Fruit fly (Drosophila melanogaster) whole organism, embryonic: ENCODE results near the gene Mfe2.

Source experiments
- Atf6 ChIP-seq: fragments of 200-800 bp; sonication (Bioruptor generic); IDR thresholded peaks from 2 replicates; pipeline ENCODE4 v1.3.6; 2022; ENCODE audit warnings: missing biosample characterization, missing genetic modification characterization
- B-H2 ChIP-seq: fragments of 200-800 bp; sonication (Bioruptor generic); optimal IDR thresholded peaks from 2 replicates; lab custom pipeline; 2018; ENCODE audit warnings: missing biosample characterization, mild to moderate bottlenecking, missing genetic modification characterization
- Bteb2 ChIP-seq: fragments of 200-800 bp; sonication (Bioruptor generic); optimal IDR thresholded peaks from 2 replicates; lab custom pipeline; 2016; ENCODE audit warnings: missing biosample characterization, missing genetic modification characterization
- CG10267 ChIP-seq: fragments of 200-800 bp; sonication (Bioruptor generic); optimal IDR thresholded peaks from 2 replicates; lab custom pipeline; 2018; ENCODE audit warnings: missing biosample characterization, mild to moderate bottlenecking, missing genetic modification characterization, moderate library complexity
- CG11085 ChIP-seq: fragments of 200-800 bp; sonication (Bioruptor generic); IDR thresholded peaks from 2 replicates; pipeline ENCODE4 v1.3.6; 2022; ENCODE audit warnings: missing biosample characterization, missing genetic modification characterization
- CG12104 ChIP-seq: fragments of 200-800 bp; sonication (Bioruptor generic); optimal IDR thresholded peaks from 3 replicates; lab custom pipeline; 2016; ENCODE audit warnings: missing biosample characterization, missing genetic modification characterization
- CG13287 ChIP-seq: fragments of 200-800 bp; sonication (Bioruptor generic); IDR thresholded peaks from 2 replicates; pipeline ENCODE4 v1.3.6; 2022; ENCODE audit warnings: missing biosample characterization, missing genetic modification characterization; ENCODE audit not compliant: partially characterized antibody
- CG17328 ChIP-seq: fragments of 200-800 bp; sonication (Bioruptor generic); IDR thresholded peaks from 2 replicates; pipeline ENCODE4 v1.3.6; 2022; ENCODE audit warnings: missing biosample characterization, missing genetic modification characterization
- CG18599 ChIP-seq: fragments of 200-800 bp; sonication (Bioruptor generic); optimal IDR thresholded peaks from 3 replicates; lab custom pipeline; 2017; ENCODE audit warnings: missing biosample characterization, missing genetic modification characterization, mild to moderate bottlenecking, moderate library complexity, missing genetic modification reagents
- CG2129 ChIP-seq: fragments of 200-800 bp; sonication (Bioruptor generic); IDR thresholded peaks from 2 replicates; pipeline ENCODE4 v1.3.6; 2022; ENCODE audit warnings: missing biosample characterization, missing genetic modification characterization; ENCODE audit not compliant: partially characterized antibody
- CG2875 ChIP-seq: fragments of 200-800 bp; sonication (Bioruptor generic); optimal IDR thresholded peaks from 2 replicates; lab custom pipeline; 2017; ENCODE audit warnings: missing biosample characterization, mild to moderate bottlenecking, missing genetic modification characterization, missing genetic modification reagents
- CG30431 ChIP-seq: fragments of 200-800 bp; sonication (Bioruptor generic); optimal IDR thresholded peaks from 2 replicates; lab custom pipeline; 2017; ENCODE audit warnings: missing biosample characterization, missing genetic modification characterization
- CG3163 ChIP-seq: fragments of 200-800 bp; sonication (Bioruptor generic); optimal IDR thresholded peaks from 3 replicates; lab custom pipeline; 2016; ENCODE audit warnings: missing biosample characterization, missing genetic modification characterization
- CG33213 ChIP-seq: fragments of 200-800 bp; sonication (Bioruptor generic); optimal IDR thresholded peaks from 3 replicates; lab custom pipeline; 2016; ENCODE audit warnings: missing biosample characterization, missing genetic modification characterization
- CG3726 ChIP-seq: fragments of 200-800 bp; sonication (Bioruptor generic); IDR thresholded peaks from 3 replicates; pipeline ENCODE4, ENCODE4 v1.3.6; 2022; ENCODE audit warnings: missing biosample characterization, missing genetic modification characterization
- CG5180 ChIP-seq: fragments of 200-800 bp; sonication (Bioruptor generic); optimal IDR thresholded peaks from 3 replicates; lab custom pipeline; 2017; ENCODE audit warnings: missing biosample characterization, missing genetic modification characterization, mild to moderate bottlenecking, moderate library complexity, missing genetic modification reagents
- CG6254 ChIP-seq: fragments of 200-800 bp; sonication (Bioruptor generic); optimal IDR thresholded peaks from 3 replicates; lab custom pipeline; 2017; ENCODE audit warnings: mild to moderate bottlenecking, missing biosample characterization, missing genetic modification reagents, missing genetic modification characterization
- CG6654 ChIP-seq: fragments of 200-800 bp; sonication (Bioruptor generic); optimal IDR thresholded peaks from 2 replicates; lab custom pipeline; 2017; ENCODE audit warnings: missing biosample characterization, mild to moderate bottlenecking, missing genetic modification characterization
- CG7357 ChIP-seq: fragments of 200-800 bp; sonication (Bioruptor generic); IDR thresholded peaks from 3 replicates; pipeline ENCODE4 v1.3.6; 2022; ENCODE audit warnings: missing biosample characterization, missing genetic modification characterization
- CG8281 ChIP-seq: fragments of 200-800 bp; sonication (Bioruptor generic); optimal IDR thresholded peaks from 2 replicates; lab custom pipeline; 2018; ENCODE audit warnings: missing biosample characterization, mild to moderate bottlenecking, missing genetic modification characterization, moderate library complexity
- CG8359 ChIP-seq: fragments of 200-800 bp; sonication (Bioruptor generic); optimal IDR thresholded peaks from 2 replicates; lab custom pipeline; 2017; ENCODE audit warnings: missing biosample characterization, mild to moderate bottlenecking, missing genetic modification characterization, borderline replicate concordance
- CG8944 ChIP-seq: fragments of 200-800 bp; sonication (Bioruptor generic); optimal IDR thresholded peaks from 3 replicates; lab custom pipeline; 2016; ENCODE audit warnings: missing biosample characterization, missing genetic modification characterization
- CG9876 ChIP-seq: fragments of 200-800 bp; sonication (Bioruptor generic); optimal IDR thresholded peaks from 2 replicates; lab custom pipeline; 2016; ENCODE audit warnings: missing biosample characterization, missing genetic modification characterization
- Camta ChIP-seq: fragments of 200-800 bp; sonication (Bioruptor generic); optimal IDR thresholded peaks from 2 replicates; lab custom pipeline; 2016; ENCODE audit warnings: missing biosample characterization, missing genetic modification characterization
- CrebB ChIP-seq: fragments of 200-800 bp; sonication (Bioruptor generic); optimal IDR thresholded peaks from 3 replicates; lab custom pipeline; 2018; ENCODE audit warnings: missing biosample characterization, mild to moderate bottlenecking, missing genetic modification characterization
- D19B ChIP-seq: fragments of 200-800 bp; sonication (Bioruptor generic); optimal IDR thresholded peaks from 2 replicates; lab custom pipeline; 2017; ENCODE audit warnings: missing biosample characterization, mild to moderate bottlenecking, missing genetic modification characterization
- Dad ChIP-seq: fragments of 200-800 bp; sonication (Bioruptor generic); optimal IDR thresholded peaks from 3 replicates; lab custom pipeline; 2016; ENCODE audit warnings: missing biosample characterization, missing genetic modification characterization
- Dip2 ChIP-seq: fragments of 200-800 bp; sonication (Bioruptor generic); IDR thresholded peaks from 2 replicates; pipeline ENCODE4 v1.3.6; 2022; ENCODE audit warnings: missing biosample characterization, missing genetic modification characterization
- Fer3 ChIP-seq: fragments of 200-800 bp; sonication (Bioruptor generic); optimal IDR thresholded peaks from 2 replicates; lab custom pipeline; 2018; ENCODE audit warnings: missing biosample characterization, mild to moderate bottlenecking, missing genetic modification characterization, moderate library complexity
- Gug ChIP-seq: fragments of 200-800 bp; sonication (Bioruptor generic); IDR thresholded peaks from 4 replicates; pipeline ENCODE4 v1.3.6; 2022; ENCODE audit warnings: missing biosample characterization, missing genetic modification characterization
- H2.0 ChIP-seq: fragments of 200-800 bp; sonication (Bioruptor generic); IDR thresholded peaks from 2 replicates; pipeline ENCODE4 v1.3.6; 2022; ENCODE audit warnings: missing biosample characterization, missing genetic modification characterization
- HLH4C ChIP-seq: fragments of 200-800 bp; sonication (Bioruptor generic); IDR thresholded peaks from 3 replicates; pipeline ENCODE4 v1.3.6; 2022; ENCODE audit warnings: missing biosample characterization, missing genetic modification characterization; ENCODE audit not compliant: partially characterized antibody
- Hr39 ChIP-seq: fragments of >200 bp; optimal IDR thresholded peaks from 2 replicates; lab custom pipeline; 2017
- MBD-R2 ChIP-seq: fragments of 200-800 bp; sonication (Bioruptor generic); IDR thresholded peaks from 2 replicates; pipeline ENCODE4 v1.3.6; 2022; ENCODE audit warnings: missing biosample characterization, missing genetic modification characterization
- Opbp ChIP-seq: fragments of 200-800 bp; sonication (Bioruptor generic); IDR thresholded peaks from 3 replicates; pipeline ENCODE4 v1.3.6; 2022; ENCODE audit warnings: missing biosample characterization, missing genetic modification characterization; ENCODE audit not compliant: partially characterized antibody
- Scr ChIP-seq: fragments of 200-800 bp; sonication (Bioruptor generic); IDR thresholded peaks from 2 replicates; pipeline ENCODE4 v1.3.6; 2022; ENCODE audit warnings: missing biosample characterization, missing genetic modification characterization; ENCODE audit not compliant: partially characterized antibody
- abd-A ChIP-seq: fragments of 200-800 bp; sonication (Bioruptor generic); optimal IDR thresholded peaks from 3 replicates; lab custom pipeline; 2019; ENCODE audit warnings: missing biosample characterization, mild to moderate bottlenecking, missing genetic modification characterization, moderate library complexity
- ac ChIP-seq: fragments of 200-800 bp; sonication (Bioruptor generic); optimal IDR thresholded peaks from 3 replicates; lab custom pipeline; 2017; ENCODE audit warnings: missing biosample characterization, mild to moderate bottlenecking, missing genetic modification characterization
- bowl ChIP-seq: fragments of 200-800 bp; sonication (Bioruptor generic); IDR thresholded peaks from 2 replicates; pipeline ENCODE4 v1.3.6; 2022; ENCODE audit warnings: missing biosample characterization, missing genetic modification characterization
- bsh ChIP-seq, 2 experiments: fragments of 200-800 bp; sonication (Bioruptor generic); optimal IDR thresholded peaks; 2 replicates each; lab custom pipeline; 2017 to 2018; ENCODE audit warnings: mild to moderate bottlenecking in 2 of 2, missing biosample characterization in 2 of 2, missing genetic modification characterization in 2 of 2, moderate library complexity in 1 of 2
- dimm ChIP-seq: fragments of 200-800 bp; sonication (Bioruptor generic); IDR thresholded peaks from 2 replicates; pipeline ENCODE4 v1.3.6; 2022; ENCODE audit warnings: missing biosample characterization, missing genetic modification characterization
- dm ChIP-seq: fragments of 200-800 bp; sonication (Bioruptor generic); optimal IDR thresholded peaks from 3 replicates; lab custom pipeline; 2016; ENCODE audit warnings: missing biosample characterization, missing genetic modification characterization
- en ChIP-seq: fragments of 200-800 bp; sonication (Bioruptor generic); optimal IDR thresholded peaks from 2 replicates; lab custom pipeline; 2016; ENCODE audit warnings: missing biosample characterization, missing genetic modification characterization
- mirr ChIP-seq: fragments of 200-800 bp; sonication (Bioruptor generic); optimal IDR thresholded peaks from 3 replicates; lab custom pipeline; 2018; ENCODE audit warnings: missing biosample characterization, mild to moderate bottlenecking, missing genetic modification characterization
- nmo ChIP-seq: fragments of 200-800 bp; sonication (Bioruptor generic); optimal IDR thresholded peaks from 2 replicates; lab custom pipeline; 2018; ENCODE audit warnings: missing biosample characterization, mild to moderate bottlenecking, missing genetic modification characterization, moderate library complexity
- pnt ChIP-seq: fragments of 200-800 bp; sonication (Bioruptor generic); optimal IDR thresholded peaks from 3 replicates; lab custom pipeline; 2016; ENCODE audit warnings: missing biosample characterization, missing genetic modification characterization
- row ChIP-seq: fragments of 200-800 bp; sonication (Bioruptor generic); IDR thresholded peaks from 3 replicates; pipeline ENCODE4 v1.3.6; 2022; ENCODE audit warnings: missing biosample characterization, missing genetic modification characterization
- sc ChIP-seq, 3 experiments: fragments of >200 bp in 2 of 3; fragments of 200-800 bp in 1 of 3; sonication (Bioruptor generic) in 1 of 3; optimal IDR thresholded peaks; 2 replicates in 2 of 3; 3 replicates in 1 of 3; lab custom pipeline; 2017; ENCODE audit warnings: mild to moderate bottlenecking in 1 of 3, missing biosample characterization in 1 of 3, missing genetic modification characterization in 1 of 3, missing genetic modification reagents in 1 of 3
- sd ChIP-seq: fragments of 200-800 bp; sonication (Bioruptor generic); optimal IDR thresholded peaks from 3 replicates; lab custom pipeline; 2018; ENCODE audit warnings: missing biosample characterization, mild to moderate bottlenecking, missing genetic modification characterization, moderate library complexity
- seq ChIP-seq: fragments of 200-800 bp; sonication (Bioruptor generic); IDR thresholded peaks from 2 replicates; pipeline ENCODE4 v1.3.6; 2022; ENCODE audit warnings: missing biosample characterization, missing genetic modification characterization

The Mfe2 gene

DNA sequence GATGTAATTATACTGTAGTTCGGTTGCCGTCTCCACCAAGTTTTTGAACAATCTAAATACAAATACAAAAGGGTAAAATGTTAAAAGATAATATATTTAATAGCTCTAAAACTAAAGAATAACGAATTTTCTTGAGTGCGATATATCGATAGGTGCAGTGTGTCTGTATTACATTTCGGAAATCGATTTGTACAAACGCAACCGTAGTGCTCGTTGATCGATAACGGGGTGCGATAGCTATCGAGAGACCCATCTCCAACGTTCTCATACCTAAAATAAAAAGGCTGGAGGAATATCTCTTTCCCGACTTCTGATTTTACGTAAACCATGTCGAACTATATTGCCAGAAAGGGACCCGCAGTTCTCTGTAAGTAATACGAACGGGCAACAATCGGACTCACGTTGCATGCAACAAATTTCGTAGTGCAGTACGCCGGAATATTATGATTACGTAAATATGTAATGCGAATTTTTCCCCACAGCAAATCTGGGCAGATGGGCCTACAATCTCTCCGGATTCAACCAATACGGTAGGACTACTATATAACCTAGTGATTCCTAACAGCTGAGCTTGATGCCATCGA lies 15.4 kb downstream of the Mfe2 start, which contains the start of gene UQCR-14 (continued):
- TF ChIP-seq ac (no peak), abd-A (tag; lab: Kevin White, UChicago) (no peak), CG6254 (peak; percentile 6), Atf6 (no peak), Fer3 (tag; lab: Kevin White, UChicago) (peak; percentile 24), CG13287 (peak; percentile 98), CG2875 (GFP tag; lab: Kevin White, UChicago) (no peak), MBD-R2 (peak; percentile 86), CrebB (no peak), H2.0 (GFP tag; lab: Robert Waterston, UW) (no peak), dimm (GFP tag; lab: Robert Waterston, UW) (no peak), CG3726 (GFP tag; lab: Robert Waterston, UW) (no peak), CG30431 (GFP tag; lab: Kevin White, UChicago) (no peak), nmo (peak; percentile 58), Dip2 (GFP tag; lab: Robert Waterston, UW) (no peak), CG17328 (GFP tag; lab: Robert Waterston, UW) (no peak), CG33213 (GFP tag; lab: Kevin White, UChicago) (peak; percentile 19), CG3163 (GFP tag; lab: Kevin White, UChicago) (peak; percentile 2), seq (GFP tag; lab: Robert Waterston, UW) (no peak), Hr39 (lab: Kevin White, UChicago) (no peak), Camta (GFP tag; lab: Kevin White, UChicago) (no peak), CG8944 (GFP tag; lab: Kevin White, UChicago) (no peak), CG6654 (GFP tag; lab: Kevin White, UChicago) (no peak), CG8281 (tag; lab: Kevin White, UChicago) (no peak), CG8359 (GFP tag; lab: Kevin White, UChicago) (no peak), Scr (GFP tag; lab: Robert Waterston, UW) (peak; percentile 95), CG10267 (tag; lab: Kevin White, UChicago) (peak; percentile 70), CG12104 (GFP tag; lab: Kevin White, UChicago) (no peak), CG2129 (GFP tag; lab: Robert Waterston, UW) (peak; percentile 90), mirr (GFP tag; lab: Kevin White, UChicago) (peak; percentile 36), CG5180 (no peak), sd (peak; percentile 34), CG9876 (GFP tag; lab: Kevin White, UChicago) (no peak), Gug (GFP tag; lab: Robert Waterston, UW) (peak; percentile 13; the same call in 1 of the 4 replicates), sc (optimal IDR thresholded peaks at IDR 0.05; lab: Kevin White, UChicago) (no peak), sc (GFP tag; optimal IDR thresholded peaks at IDR 0.05; lab: Kevin White, UChicago) (no peak), Opbp (GFP tag; lab: Robert Waterston, UW) (peak; percentile 98), en (GFP tag; lab: Kevin White, UChicago) (no peak), D19B (GFP tag; lab: Kevin White, UChicago) (no peak), bowl (GFP tag; lab: Robert Waterston, UW) (no peak), CG7357 (GFP tag; lab: Robert Waterston, UW) (no peak), pnt (GFP tag; lab: Kevin White, UChicago) (no peak), dm (GFP tag; lab: Kevin White, UChicago) (no peak), bsh (GFP tag; optimal IDR thresholded peaks at IDR 0.05; lab: Kevin White, UChicago) (no peak), Dad (GFP tag; lab: Kevin White, UChicago) (no peak), CG18599 (GFP tag; lab: Kevin White, UChicago) (peak; percentile 18), row (GFP tag; lab: Robert Waterston, UW) (peak; percentile 74), CG11085 (GFP tag; lab: Robert Waterston, UW) (no peak), Bteb2 (GFP tag; lab: Kevin White, UChicago) (no peak), B-H2 (GFP tag; lab: Kevin White, UChicago) (peak; percentile 66), HLH4C (GFP tag; lab: Robert Waterston, UW) (peak; percentile 96)
